Worm (Caenorhabditis elegans) whole organism, L2 larva: ENCODE measurements around the gene fbxb-11.

ENCODE experiments used
- C34F6.9 ChIP-seq: fragments of 150-350 bp; optimal IDR thresholded peaks from 2 replicates; lab custom pipeline; 2014; ENCODE audit warnings: missing biosample characterization, missing genetic modification characterization
- F13H6.1 ChIP-seq: sonication (generic microtip); optimal IDR thresholded peaks from 2 replicates; lab custom pipeline; 2016; ENCODE audit warnings: missing genetic modification characterization, missing compliant biosample characterization
- R02D3.7 ChIP-seq: fragments of 150-350 bp; optimal IDR thresholded peaks from 2 replicates; lab custom pipeline; 2014; ENCODE audit warnings: missing biosample characterization, missing genetic modification characterization
- Y55F3AM.14 ChIP-seq: fragments of 200-800 bp; sonication (Bioruptor generic); optimal IDR thresholded peaks from 2 replicates; lab custom pipeline; 2018; ENCODE audit warnings: mild to moderate bottlenecking, missing genetic modification characterization, missing compliant biosample characterization
- ZK546.5 ChIP-seq: sonication (generic microtip); optimal IDR thresholded peaks from 2 replicates; lab custom pipeline; 2017; ENCODE audit warnings: missing biosample characterization, missing genetic modification characterization
- ama-1 ChIP-seq: fragments of 150-350 bp; optimal IDR thresholded peaks from 2 replicates; lab custom pipeline; 2018; ENCODE audit warnings: inconsistent platforms
- blmp-1 ChIP-seq: sonication (generic microtip); optimal IDR thresholded peaks from 2 replicates; lab custom pipeline; 2017; ENCODE audit warnings: missing genetic modification characterization, mild to moderate bottlenecking, missing compliant biosample characterization, antibody characterized with exemption, moderate library complexity; ENCODE audit not compliant: insufficient read depth
- ceh-16 ChIP-seq: fragments of 150-350 bp; optimal IDR thresholded peaks from 2 replicates; lab custom pipeline; 2014; ENCODE audit warnings: missing biosample characterization, missing genetic modification characterization
- ceh-82 ChIP-seq: fragments of 150-350 bp; optimal IDR thresholded peaks from 2 replicates; lab custom pipeline; 2014; ENCODE audit warnings: missing biosample characterization, missing genetic modification characterization
- crh-2 ChIP-seq: sonication (generic microtip); optimal IDR thresholded peaks from 2 replicates; lab custom pipeline; 2017; ENCODE audit warnings: missing biosample characterization, missing genetic modification characterization
- dmd-4 ChIP-seq: sonication (generic microtip); optimal IDR thresholded peaks from 2 replicates; lab custom pipeline; 2017; ENCODE audit warnings: missing biosample characterization, missing genetic modification characterization
- elt-1 ChIP-seq: fragments of 150-350 bp; optimal IDR thresholded peaks from 2 replicates; lab custom pipeline; 2014; ENCODE audit warnings: missing biosample characterization, missing genetic modification characterization
- lin-11 ChIP-seq: fragments of 150-350 bp; sonication (generic microtip); optimal IDR thresholded peaks from 2 replicates; lab custom pipeline; 2014; ENCODE audit warnings: missing biosample characterization, missing genetic modification characterization, inconsistent platforms, mixed read lengths
- mab-5 ChIP-seq: fragments of 150-350 bp; optimal IDR thresholded peaks from 2 replicates; lab custom pipeline; 2014; ENCODE audit warnings: missing biosample characterization, missing genetic modification characterization
- mbf-1 ChIP-seq: sonication (generic microtip); optimal IDR thresholded peaks from 2 replicates; lab custom pipeline; 2017; ENCODE audit warnings: missing biosample characterization, missing genetic modification characterization
- nhr-10 ChIP-seq: sonication (generic microtip); optimal IDR thresholded peaks from 2 replicates; lab custom pipeline; 2017; ENCODE audit warnings: missing biosample characterization, missing genetic modification characterization
- nhr-12 ChIP-seq: fragments of 150-350 bp; optimal IDR thresholded peaks from 2 replicates; lab custom pipeline; 2014; ENCODE audit warnings: missing biosample characterization, missing genetic modification characterization
- nhr-129 ChIP-seq: fragments of 150-350 bp; optimal IDR thresholded peaks from 2 replicates; lab custom pipeline; 2014; ENCODE audit warnings: missing biosample characterization, missing genetic modification characterization
- nhr-21 ChIP-seq: fragments of 150-350 bp; optimal IDR thresholded peaks from 2 replicates; lab custom pipeline; 2014; ENCODE audit warnings: missing biosample characterization, missing genetic modification characterization
- nhr-237 ChIP-seq: fragments of 150-350 bp; optimal IDR thresholded peaks from 2 replicates; lab custom pipeline; 2014; ENCODE audit warnings: missing biosample characterization, missing genetic modification characterization
- nhr-25 ChIP-seq: fragments of 150-350 bp; sonication (generic microtip); optimal IDR thresholded peaks from 3 replicates; lab custom pipeline; 2014; ENCODE audit warnings: missing biosample characterization, missing genetic modification characterization
- nhr-77 ChIP-seq: fragments of 150-350 bp; optimal IDR thresholded peaks from 2 replicates; lab custom pipeline; 2014; ENCODE audit warnings: missing biosample characterization, missing genetic modification characterization
- peb-1 ChIP-seq: fragments of 150-350 bp; optimal IDR thresholded peaks from 2 replicates; lab custom pipeline; 2014; ENCODE audit warnings: missing biosample characterization, missing genetic modification characterization
- sem-4 ChIP-seq: fragments of 150-350 bp; optimal IDR thresholded peaks from 2 replicates; lab custom pipeline; 2014; ENCODE audit warnings: missing biosample characterization, missing genetic modification reagents, missing genetic modification characterization
- sma-3 ChIP-seq: sonication (generic microtip); optimal IDR thresholded peaks from 2 replicates; lab custom pipeline; 2016; ENCODE audit warnings: missing genetic modification reagents, missing genetic modification characterization, missing compliant biosample characterization
- sma-9 ChIP-seq, 2 experiments: fragments of 150-350 bp in 1 of 2; sonication (generic microtip) in 1 of 2; optimal IDR thresholded peaks; 2 replicates each; lab custom pipeline; 2014 to 2016; ENCODE audit warnings: missing genetic modification characterization in 2 of 2, mild to moderate bottlenecking in 1 of 2, missing biosample characterization in 1 of 2, missing compliant biosample characterization in 1 of 2, missing genetic modification reagents in 1 of 2, moderate library complexity in 1 of 2
- snpc-4 ChIP-seq: fragments of 150-350 bp; optimal IDR thresholded peaks from 2 replicates; lab custom pipeline; 2014; ENCODE audit warnings: missing biosample characterization, missing genetic modification characterization
- unc-39 ChIP-seq: fragments of 150-350 bp; optimal IDR thresholded peaks from 2 replicates; lab custom pipeline; 2014; ENCODE audit warnings: missing biosample characterization, missing genetic modification characterization
- unc-55 ChIP-seq: fragments of 150-350 bp; sonication (generic microtip); optimal IDR thresholded peaks from 3 replicates; lab custom pipeline; 2014; ENCODE audit warnings: missing biosample characterization, missing genetic modification reagents, missing genetic modification characterization
- unc-62 ChIP-seq: fragments of 150-350 bp; optimal IDR thresholded peaks from 2 replicates; lab custom pipeline; 2014; ENCODE audit warnings: missing biosample characterization, missing genetic modification reagents, missing genetic modification characterization
- ztf-1 ChIP-seq: fragments of 200-800 bp; sonication (Bioruptor generic); conservative IDR thresholded peaks from 2 replicates; pipeline ENCODE4 v1.3.6; 2022; ENCODE audit warnings: missing genetic modification characterization, missing compliant biosample characterization
- ztf-11 ChIP-seq: sonication (generic microtip); optimal IDR thresholded peaks from 2 replicates; lab custom pipeline; 2017; ENCODE audit warnings: missing biosample characterization, missing genetic modification characterization
- ztf-4 ChIP-seq: fragments of 150-350 bp; optimal IDR thresholded peaks from 2 replicates; lab custom pipeline; 2014; ENCODE audit warnings: missing biosample characterization, missing genetic modification characterization

The fbxb-11 gene

DNA sequence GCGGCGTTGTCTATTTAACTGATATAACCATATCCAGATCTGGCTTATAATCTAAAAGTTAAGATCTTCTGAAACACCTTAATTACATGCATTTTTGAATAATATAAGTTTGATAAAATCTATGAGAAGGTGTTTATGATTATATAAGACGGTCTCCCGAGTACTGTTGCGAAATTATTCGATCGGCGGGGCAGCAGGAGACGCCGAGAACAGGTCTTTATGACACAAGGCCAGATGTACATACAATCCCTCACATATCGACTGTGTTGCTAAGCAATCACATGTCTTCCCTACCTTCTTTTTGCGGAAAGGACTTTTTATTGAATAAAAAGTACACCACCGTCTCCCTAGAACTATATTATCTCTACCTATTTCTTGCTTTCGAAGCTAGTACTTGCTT lies 32.2 kb downstream of the fbxb-11 start, which contains the start of gene fbxb-53:
fbxb-53 (plus strand) TSS at position 301 of the 400 bp plus-strand sequence.
- TF ChIP-seq ztf-4 (tag; lab: Kevin White, UChicago) (no peak), ztf-1 (no peak), nhr-21 (tag; lab: Kevin White, UChicago) (no peak), unc-62 (no peak), ZK546.5 (no peak), nhr-129 (tag; lab: Kevin White, UChicago) (no peak), ama-1 (no peak), F13H6.1 (tag; lab: Kevin White, UChicago) (no peak), mbf-1 (tag; lab: Kevin White, UChicago) (no peak), nhr-12 (tag; lab: Kevin White, UChicago) (no peak)

- TF ChIP-seq ZK546.5, result no peak
- TF ChIP-seq blmp-1, result no peak
- no peak for TF ChIP-seq nhr-12 (tag; lab: Kevin White, UChicago)
- TF ChIP-seq ztf-1, result no peak
- no peak for TF ChIP-seq R02D3.7 (tag; lab: Kevin White, UChicago)
- TF ChIP-seq dmd-4, result no peak
- TF ChIP-seq C34F6.9 (tag; lab: Kevin White, UChicago), result no peak
- TF ChIP-seq unc-55 (GFP tag; lab: Kevin White, UChicago), result no peak
- no peak for TF ChIP-seq nhr-237
- TF ChIP-seq mab-5 (tag; lab: Kevin White, UChicago), result no peak
- no peak for TF ChIP-seq ceh-16 (tag; lab: Kevin White, UChicago)
- no peak for TF ChIP-seq F13H6.1 (tag; lab: Kevin White, UChicago)
Measured at ce11 chrII:1757033-1757432, 32.6 kb downstream of the fbxb-11 start, which contains the start of gene F36H5.10. Gene F36H5.10 (plus strand): TSS chrII:1757333.

- TF ChIP-seq unc-39 (tag; lab: Kevin White, UChicago) (no peak), nhr-237 (no peak), F13H6.1 (tag; lab: Kevin White, UChicago) (no peak), mbf-1 (tag; lab: Kevin White, UChicago) (no peak), nhr-10 (no peak), nhr-25 (tag; lab: Kevin White, UChicago) (no peak), elt-1 (tag; lab: Kevin White, UChicago) (no peak), lin-11 (tag; lab: Kevin White, UChicago) (no peak), snpc-4 (no peak), sma-3 (no peak), nhr-12 (tag; lab: Kevin White, UChicago) (no peak), nhr-21 (tag; lab: Kevin White, UChicago) (no peak), peb-1 (tag; lab: Kevin White, UChicago) (no peak), sem-4 (tag; lab: Kevin White, UChicago) (no peak), ztf-4 (tag; lab: Kevin White, UChicago) (no peak)
Measured at ce11 chrII:1759602-1760001, 35.2 kb downstream of the fbxb-11 start, which contains the start of gene F36H5.18. Gene F36H5.18 (plus strand): TSS chrII:1759902.

ce11 chrII:1761564-1761963 lies 37.1 kb downstream of the fbxb-11 start, which contains the start of gene F36H5.4:
Gene F36H5.4 (plus strand): TSS chrII:1761864.
- TF ChIP-seq nhr-10, result no peak

- no peak for TF ChIP-seq crh-2
- TF ChIP-seq Y55F3AM.14, result no peak
- no peak for TF ChIP-seq nhr-10
- TF ChIP-seq nhr-77 (tag; lab: Kevin White, UChicago), result no peak
- no peak for TF ChIP-seq nhr-21 (tag; lab: Kevin White, UChicago)
- TF ChIP-seq dmd-4, result no peak
- no peak for TF ChIP-seq nhr-12 (tag; lab: Kevin White, UChicago)
- TF ChIP-seq ceh-82 (tag; lab: Kevin White, UChicago), result no peak
- TF ChIP-seq sma-3, result no peak
- no peak for TF ChIP-seq sma-9 (GFP tag; optimal IDR thresholded peaks at IDR 0.05; lab: Kevin White, UChicago)
- no peak for TF ChIP-seq sma-9 (tag; optimal IDR thresholded peaks at IDR 0.05; lab: Kevin White, UChicago)
- no peak for TF ChIP-seq sem-4 (tag; lab: Kevin White, UChicago)
- no peak for TF ChIP-seq nhr-129 (tag; lab: Kevin White, UChicago)
- no peak for TF ChIP-seq ztf-11 (tag; lab: Kevin White, UChicago)
Measured at ce11 chrII:1763072-1763471, 38.7 kb downstream of the fbxb-11 start, which contains the start of gene math-28. Gene math-28 (plus strand): TSS chrII:1763372.
